Worm (Caenorhabditis elegans) whole organism, L1 larva: ENCODE data around the gene srx-85.

Experiments
- C04F5.9 ChIP-seq: sonication (generic microtip); optimal IDR thresholded peaks from 2 replicates; lab custom pipeline; 2016; ENCODE audit warnings: missing genetic modification characterization, missing compliant biosample characterization
- F16B12.6 ChIP-seq: fragments of 150-350 bp; optimal IDR thresholded peaks from 2 replicates; lab custom pipeline; 2014; ENCODE audit warnings: missing biosample characterization, missing genetic modification characterization
- Y116A8C.19 ChIP-seq: sonication (generic microtip); optimal IDR thresholded peaks from 2 replicates; lab custom pipeline; 2016; ENCODE audit warnings: missing compliant biosample characterization, missing genetic modification characterization, borderline replicate concordance
- alr-1 ChIP-seq: fragments of 200-800 bp; sonication (Bioruptor generic); optimal IDR thresholded peaks from 2 replicates; lab custom pipeline; 2018; ENCODE audit warnings: borderline replicate concordance, mild to moderate bottlenecking, missing genetic modification characterization, missing compliant biosample characterization
- aly-2 ChIP-seq: fragments of 150-350 bp; optimal IDR thresholded peaks from 2 replicates; lab custom pipeline; 2014; ENCODE audit warnings: missing biosample characterization, missing genetic modification characterization
- ama-1 ChIP-seq: fragments of 150-350 bp; optimal IDR thresholded peaks from 2 replicates; lab custom pipeline; 2014
- blmp-1 ChIP-seq: fragments of 150-350 bp; optimal IDR thresholded peaks from 2 replicates; lab custom pipeline; 2014; ENCODE audit warnings: missing biosample characterization, missing genetic modification characterization
- ceh-8 ChIP-seq: fragments of 200-800 bp; sonication (Bioruptor generic); optimal IDR thresholded peaks from 2 replicates; lab custom pipeline; 2018; ENCODE audit warnings: mild to moderate bottlenecking, missing genetic modification characterization, moderate library complexity, missing compliant biosample characterization
- ces-1 ChIP-seq: fragments of 150-350 bp; optimal IDR thresholded peaks from 2 replicates; lab custom pipeline; 2014; ENCODE audit warnings: missing biosample characterization, missing genetic modification reagents, missing genetic modification characterization
- efl-1 ChIP-seq, 4 experiments: fragments of 150-350 bp; optimal IDR thresholded peaks in 3 of 4; peaks in 1 of 4; 1 replicate in 1 of 4; 2 replicates in 3 of 4; lab custom pipeline; 2014; ENCODE audit warnings: missing biosample characterization in 2 of 4, missing genetic modification characterization in 2 of 4, missing genetic modification reagents in 2 of 4
- egl-13 ChIP-seq: sonication (generic microtip); optimal IDR thresholded peaks from 2 replicates; lab custom pipeline; 2016; ENCODE audit warnings: missing genotype, missing genetic modification reagents, missing genetic modification characterization, missing compliant biosample characterization
- elt-3 ChIP-seq, 6 experiments: fragments of 150-350 bp in 1 of 6; sonication (generic microtip); optimal IDR thresholded peaks; 2 replicates each; lab custom pipeline; 2017 to 2018; ENCODE audit warnings: missing biosample characterization in 6 of 6, missing genetic modification characterization in 6 of 6, inconsistent platforms in 1 of 6
- ets-5 ChIP-seq: fragments of 200-800 bp; sonication (Bioruptor generic); IDR thresholded peaks from 2 replicates; pipeline ENCODE4 v1.3.6; 2022; ENCODE audit warnings: missing genetic modification characterization, missing compliant biosample characterization
- fkh-10 ChIP-seq: sonication (generic microtip); optimal IDR thresholded peaks from 2 replicates; lab custom pipeline; 2017; ENCODE audit warnings: missing biosample characterization, missing genetic modification reagents, missing genetic modification characterization
- grh-1 ChIP-seq: fragments of 200-800 bp; sonication (Bioruptor generic); IDR thresholded peaks from 2 replicates; pipeline ENCODE4 v1.3.6; 2022; ENCODE audit warnings: missing genetic modification reagents, missing genetic modification characterization, missing compliant biosample characterization
- hlh-4 ChIP-seq: sonication (generic microtip); optimal IDR thresholded peaks from 2 replicates; lab custom pipeline; 2016; ENCODE audit warnings: mild to moderate bottlenecking, missing genetic modification characterization, missing compliant biosample characterization
- irx-1 ChIP-seq: sonication (generic microtip); optimal IDR thresholded peaks from 2 replicates; lab custom pipeline; 2016; ENCODE audit warnings: missing genetic modification characterization, missing compliant biosample characterization
- isw-1 ChIP-seq: fragments of 200-800 bp; sonication (Bioruptor generic); IDR thresholded peaks from 2 replicates; pipeline ENCODE4 v1.3.6; 2022; ENCODE audit warnings: missing genetic modification characterization, missing compliant biosample characterization
- lin-13 ChIP-seq: fragments of 150-350 bp; optimal IDR thresholded peaks from 2 replicates; lab custom pipeline; 2014; ENCODE audit warnings: missing biosample characterization, missing genetic modification reagents, missing genetic modification characterization
- lin-15B ChIP-seq: fragments of 150-350 bp; sonication (generic microtip); optimal IDR thresholded peaks from 3 replicates; lab custom pipeline; 2014; ENCODE audit warnings: missing biosample characterization, missing genetic modification characterization
- lin-35 ChIP-seq, 2 experiments: fragments of 150-350 bp; optimal IDR thresholded peaks; 2 replicates each; lab custom pipeline; 2014; ENCODE audit warnings: missing biosample characterization in 2 of 2, missing genetic modification characterization in 2 of 2, missing genetic modification reagents in 2 of 2
- lir-3 ChIP-seq: sonication (generic microtip); optimal IDR thresholded peaks from 2 replicates; lab custom pipeline; 2016; ENCODE audit warnings: mild to moderate bottlenecking, missing genetic modification characterization, moderate library complexity, missing compliant biosample characterization; ENCODE audit not compliant: poor library complexity
- mab-9 ChIP-seq: fragments of 200-800 bp; sonication (Bioruptor generic); IDR thresholded peaks from 2 replicates; pipeline ENCODE4 v1.3.6; 2022; ENCODE audit warnings: missing genetic modification reagents, missing genetic modification characterization, missing compliant biosample characterization
- mdl-1 ChIP-seq, 2 experiments: fragments of 150-350 bp; optimal IDR thresholded peaks; 2 replicates each; lab custom pipeline; 2014 to 2017; ENCODE audit warnings: missing biosample characterization in 2 of 2, missing genetic modification characterization in 2 of 2, inconsistent platforms in 1 of 2
- nhr-12 ChIP-seq: sonication (generic microtip); optimal IDR thresholded peaks from 2 replicates; lab custom pipeline; 2017; ENCODE audit warnings: missing biosample characterization, missing genetic modification characterization
- nhr-19 ChIP-seq: fragments of 200-800 bp; sonication (Bioruptor generic); conservative IDR thresholded peaks from 2 replicates; pipeline ENCODE4 v1.3.6; 2022; ENCODE audit warnings: missing genetic modification characterization, missing compliant biosample characterization
- nhr-20 ChIP-seq: sonication (generic microtip); optimal IDR thresholded peaks from 2 replicates; lab custom pipeline; 2016; ENCODE audit warnings: mild to moderate bottlenecking, missing genetic modification characterization, missing compliant biosample characterization
- nhr-71 ChIP-seq: sonication (generic microtip); optimal IDR thresholded peaks from 2 replicates; lab custom pipeline; 2016; ENCODE audit warnings: mild to moderate bottlenecking, missing genetic modification characterization, moderate library complexity, missing compliant biosample characterization
- nhr-77 ChIP-seq: fragments of 150-350 bp; optimal IDR thresholded peaks from 2 replicates; lab custom pipeline; 2014; ENCODE audit warnings: missing biosample characterization, missing genetic modification characterization
- nhr-85 ChIP-seq: sonication (generic microtip); peaks from one replicate; lab custom pipeline; 2016; ENCODE audit warnings: missing genetic modification characterization, inconsistent platforms, missing compliant biosample characterization
- nhr-90 ChIP-seq: sonication (generic microtip); optimal IDR thresholded peaks from 2 replicates; lab custom pipeline; 2016; ENCODE audit warnings: mild to moderate bottlenecking, missing genetic modification characterization, missing compliant biosample characterization; ENCODE audit not compliant: poor library complexity
- pax-3 ChIP-seq: fragments of 200-800 bp; sonication (Bioruptor generic); optimal IDR thresholded peaks from 2 replicates; lab custom pipeline; 2018; ENCODE audit warnings: mild to moderate bottlenecking, missing genetic modification characterization, moderate library complexity, missing compliant biosample characterization
- pqm-1 ChIP-seq: sonication (generic microtip); optimal IDR thresholded peaks from 3 replicates; lab custom pipeline; 2017; ENCODE audit warnings: missing biosample characterization, missing genetic modification characterization
- snu-23 ChIP-seq: sonication (generic microtip); optimal IDR thresholded peaks from 2 replicates; lab custom pipeline; 2016; ENCODE audit warnings: missing genetic modification characterization, missing compliant biosample characterization
- sptf-1 ChIP-seq: fragments of 150-350 bp; optimal IDR thresholded peaks from 2 replicates; lab custom pipeline; 2014; ENCODE audit warnings: missing biosample characterization, missing genetic modification characterization
- tbx-2 ChIP-seq: sonication (generic microtip); optimal IDR thresholded peaks from 2 replicates; lab custom pipeline; 2016; ENCODE audit warnings: missing genetic modification characterization, missing compliant biosample characterization
- unc-62 ChIP-seq: fragments of 150-350 bp; optimal IDR thresholded peaks from 2 replicates; lab custom pipeline; 2014; ENCODE audit warnings: missing biosample characterization, missing genetic modification reagents, missing genetic modification characterization
- unc-86 ChIP-seq: sonication (generic microtip); optimal IDR thresholded peaks from 2 replicates; lab custom pipeline; 2016; ENCODE audit warnings: missing genetic modification characterization, missing compliant biosample characterization
- xbp-1 ChIP-seq: sonication (generic microtip); optimal IDR thresholded peaks from 2 replicates; lab custom pipeline; 2016; ENCODE audit warnings: missing genetic modification characterization, missing compliant biosample characterization
- zip-4 ChIP-seq: fragments of 200-800 bp; sonication (Bioruptor generic); optimal IDR thresholded peaks from 2 replicates; lab custom pipeline; 2018; ENCODE audit warnings: mild to moderate bottlenecking, missing genetic modification characterization, moderate library complexity, missing compliant biosample characterization
- ztf-11 ChIP-seq, 2 experiments: sonication (generic microtip); optimal IDR thresholded peaks; 2 replicates each; lab custom pipeline; 2016 to 2017; ENCODE audit warnings: missing genetic modification characterization in 2 of 2, missing biosample characterization in 1 of 2, missing compliant biosample characterization in 1 of 2
- ztf-4 ChIP-seq: fragments of 150-350 bp; optimal IDR thresholded peaks from 2 replicates; lab custom pipeline; 2014; ENCODE audit warnings: missing biosample characterization, missing genetic modification characterization

Gene srx-85

ce11 chrV:11532964-11533363 is 19.5 kb upstream of the srx-85 start (continued):
- peak; percentile 60 for TF ChIP-seq nhr-90 (tag; lab: Kevin White, UChicago)
- TF ChIP-seq nhr-77, result no peak
- TF ChIP-seq xbp-1 (tag; lab: Kevin White, UChicago), result no peak
- no peak for TF ChIP-seq aly-2
- TF ChIP-seq unc-62 (GFP tag; lab: Kevin White, UChicago), result no peak
- TF ChIP-seq ces-1 (GFP tag; lab: Kevin White, UChicago), result no peak
- peak; percentile 66 for TF ChIP-seq nhr-71 (tag; lab: Kevin White, UChicago)
- no peak for TF ChIP-seq fkh-10
- TF ChIP-seq ceh-8, result no peak
- no peak for TF ChIP-seq isw-1 (GFP tag; lab: Robert Waterston, UW)
- TF ChIP-seq pqm-1 (tag; lab: Kevin White, UChicago), result no peak
- TF ChIP-seq alr-1 (tag; lab: Kevin White, UChicago), result no peak
- TF ChIP-seq grh-1 (GFP tag; lab: Robert Waterston, UW), result peak; percentile 96
- peak; percentile 27 for TF ChIP-seq pax-3 (tag; lab: Kevin White, UChicago)
- peak; percentile 51 for TF ChIP-seq snu-23 (GFP tag; lab: Kevin White, UChicago)
- TF ChIP-seq lin-13 (GFP tag; lab: Kevin White, UChicago), result peak; percentile 13
- TF ChIP-seq nhr-20, result peak; percentile 63
- peak in 1 of 2 experiments; percentile 57 for TF ChIP-seq mdl-1 (tag; optimal IDR thresholded peaks at IDR 0.05; lab: Kevin White, UChicago)
- TF ChIP-seq C04F5.9 (tag; lab: Kevin White, UChicago), result no peak
- no peak for TF ChIP-seq ztf-11 (tag; optimal IDR thresholded peaks at IDR 0.05; lab: Kevin White, UChicago)
- no peak for TF ChIP-seq tbx-2 (tag; lab: Kevin White, UChicago)
- TF ChIP-seq zip-4 (GFP tag; lab: Kevin White, UChicago), result no peak
- no peak; the same call in none of the 2 replicates for TF ChIP-seq nhr-19
- TF ChIP-seq ztf-4 (tag; lab: Kevin White, UChicago), result no peak
- TF ChIP-seq mab-9, result 0 out of 2 replicates have a peak, but pooled peaks have one; percentile 38
- TF ChIP-seq egl-13 (tag; lab: Kevin White, UChicago), result no peak
- no peak for TF ChIP-seq sptf-1 (tag; lab: Kevin White, UChicago)
- no peak for TF ChIP-seq lir-3 (tag; lab: Kevin White, UChicago)
- TF ChIP-seq F16B12.6 (tag; lab: Kevin White, UChicago), result no peak
- no peak for TF ChIP-seq nhr-12 (tag; lab: Kevin White, UChicago)
- peak; percentile 99 for TF ChIP-seq nhr-85 (tag; lab: Kevin White, UChicago)
- TF ChIP-seq ama-1 (lab: Kevin White, UChicago), result no peak
- no peak for TF ChIP-seq lin-15B (tag; lab: Kevin White, UChicago)
- TF ChIP-seq irx-1 (tag; lab: Kevin White, UChicago), result no peak
- TF ChIP-seq hlh-4 (tag; lab: Kevin White, UChicago), result no peak
- peak; percentile 1 to 14 for TF ChIP-seq efl-1 (optimal IDR thresholded peaks at IDR 0.05; lab: Kevin White, UChicago)
- peak in 1 of 2 experiments; percentile 90 for TF ChIP-seq efl-1 (GFP tag; optimal IDR thresholded peaks at IDR 0.05 in 1 of 2; lab: Kevin White, UChicago)
- TF ChIP-seq blmp-1, result peak; percentile 100
- peak in 1 of 2 experiments; percentile 31 for TF ChIP-seq lin-35 (GFP tag; optimal IDR thresholded peaks at IDR 0.05; lab: Kevin White, UChicago)
- no peak for TF ChIP-seq unc-86 (tag; lab: Kevin White, UChicago)
- TF ChIP-seq ets-5, result no peak
- peak in 4 of 6 experiments; percentile 20 to 71 (median 39) for TF ChIP-seq elt-3 (tag; optimal IDR thresholded peaks at IDR 0.05; lab: Kevin White, UChicago)
- no peak for TF ChIP-seq Y116A8C.19 (tag; lab: Kevin White, UChicago)
